Fruit fly (Drosophila melanogaster) whole organism, embryonic: Measurements from ENCODE around the gene isoQC.
A peak's percentile ranks its signal among the peaks of the same experiment; 100 is the strongest.

Experiments used
- Ada2b ChIP-seq: fragments of 200-800 bp; sonication (Bioruptor generic); IDR thresholded peaks from 2 replicates; pipeline ENCODE4 v1.3.6; 2022; ENCODE audit warnings: missing biosample characterization, missing genetic modification characterization
- Atf6 ChIP-seq: fragments of 200-800 bp; sonication (Bioruptor generic); IDR thresholded peaks from 2 replicates; pipeline ENCODE4 v1.3.6; 2022; ENCODE audit warnings: missing biosample characterization, missing genetic modification characterization
- Awh ChIP-seq: fragments of 200-800 bp; sonication (Bioruptor generic); IDR thresholded peaks from 2 replicates; pipeline ENCODE4, ENCODE4 v1.3.6; 2022; ENCODE audit warnings: missing biosample characterization, missing genetic modification characterization
- BtbVII ChIP-seq: fragments of 200-800 bp; sonication (Bioruptor generic); optimal IDR thresholded peaks from 3 replicates; lab custom pipeline; 2017; ENCODE audit warnings: missing biosample characterization, mild to moderate bottlenecking, missing genetic modification characterization
- CG10321 ChIP-seq: fragments of 200-800 bp; sonication (Bioruptor generic); IDR thresholded peaks from 2 replicates; pipeline ENCODE4 v1.3.6; 2022; ENCODE audit warnings: missing biosample characterization, missing genetic modification characterization
- CG11093 ChIP-seq: fragments of 200-800 bp; sonication (Bioruptor generic); IDR thresholded peaks from 3 replicates; pipeline ENCODE4 v1.3.6; 2022; ENCODE audit warnings: missing biosample characterization, missing genetic modification characterization
- CG11560 ChIP-seq: fragments of 200-800 bp; sonication (Bioruptor generic); IDR thresholded peaks from 3 replicates; pipeline ENCODE4 v1.3.6; 2022; ENCODE audit warnings: missing biosample characterization, missing genetic modification characterization
- CG11723 ChIP-seq: fragments of 200-800 bp; sonication (Bioruptor generic); optimal IDR thresholded peaks from 2 replicates; lab custom pipeline; 2017; ENCODE audit warnings: missing biosample characterization, mild to moderate bottlenecking, missing genetic modification characterization
- CG14014 ChIP-seq: fragments of 200-800 bp; sonication (Bioruptor generic); IDR thresholded peaks from 2 replicates; pipeline ENCODE4 v1.3.6; 2022; ENCODE audit warnings: missing biosample characterization, missing genetic modification characterization
- CG14667 ChIP-seq: fragments of 200-800 bp; sonication (Bioruptor generic); IDR thresholded peaks from 2 replicates; pipeline ENCODE4 v1.3.6; 2022; ENCODE audit warnings: missing biosample characterization, missing genetic modification characterization
- CG14860 ChIP-seq: fragments of 200-800 bp; sonication (Bioruptor generic); IDR thresholded peaks from 3 replicates; pipeline ENCODE4 v1.3.6; 2022; ENCODE audit warnings: missing biosample characterization, missing genetic modification characterization; ENCODE audit not compliant: partially characterized antibody
- CG17568 ChIP-seq: fragments of 200-800 bp; sonication (Bioruptor generic); optimal IDR thresholded peaks from 2 replicates; lab custom pipeline; 2018; ENCODE audit warnings: missing biosample characterization, mild to moderate bottlenecking, missing genetic modification characterization, moderate library complexity
- CG18011 ChIP-seq: fragments of 200-800 bp; sonication (Bioruptor generic); optimal IDR thresholded peaks from 2 replicates; lab custom pipeline; 2017; ENCODE audit warnings: missing biosample characterization, missing genetic modification characterization, mild to moderate bottlenecking, moderate library complexity, missing genotype
- CG1832 ChIP-seq: fragments of 200-800 bp; sonication (Bioruptor generic); optimal IDR thresholded peaks from 2 replicates; lab custom pipeline; 2017; ENCODE audit warnings: missing biosample characterization, mild to moderate bottlenecking, missing genetic modification characterization, inconsistent platforms
- CG18476 ChIP-seq: fragments of 200-800 bp; sonication (Bioruptor generic); optimal IDR thresholded peaks from 2 replicates; lab custom pipeline; 2016; ENCODE audit warnings: missing biosample characterization, mild to moderate bottlenecking, missing genetic modification characterization
- CG30020 ChIP-seq: fragments of 200-800 bp; optimal IDR thresholded peaks from 2 replicates; lab custom pipeline; 2019; ENCODE audit warnings: missing biosample characterization, mild to moderate bottlenecking, missing genetic modification characterization, moderate library complexity
- CG32772 ChIP-seq: fragments of 200-800 bp; sonication (Bioruptor generic); IDR thresholded peaks from 2 replicates; pipeline ENCODE4 v1.3.6; 2022; ENCODE audit warnings: missing biosample characterization, missing genetic modification characterization
- CG3838 ChIP-seq: fragments of 200-800 bp; sonication (Bioruptor generic); optimal IDR thresholded peaks from 3 replicates; lab custom pipeline; 2016; ENCODE audit warnings: missing biosample characterization, missing genetic modification characterization
- CG5180 ChIP-seq: fragments of 200-800 bp; sonication (Bioruptor generic); optimal IDR thresholded peaks from 3 replicates; lab custom pipeline; 2017; ENCODE audit warnings: missing biosample characterization, missing genetic modification characterization, mild to moderate bottlenecking, moderate library complexity, missing genetic modification reagents
- CG8765 ChIP-seq: fragments of 200-800 bp; sonication (Bioruptor generic); IDR thresholded peaks from 2 replicates; pipeline ENCODE4 v1.3.6; 2022; ENCODE audit warnings: missing biosample characterization, missing genetic modification characterization
- CkIIα-i1 ChIP-seq: fragments of 200-800 bp; sonication (Bioruptor generic); IDR thresholded peaks from 2 replicates; pipeline ENCODE4 v1.3.6; 2022; ENCODE audit warnings: missing biosample characterization, missing genetic modification characterization
- Dek ChIP-seq: fragments of 200-800 bp; sonication (Bioruptor generic); optimal IDR thresholded peaks from 3 replicates; lab custom pipeline; 2019; ENCODE audit warnings: missing biosample characterization, mild to moderate bottlenecking, missing genetic modification characterization, moderate library complexity
- Dip2 ChIP-seq: fragments of 200-800 bp; sonication (Bioruptor generic); IDR thresholded peaks from 2 replicates; pipeline ENCODE4 v1.3.6; 2022; ENCODE audit warnings: missing biosample characterization, missing genetic modification characterization
- Doc2 ChIP-seq: fragments of 200-800 bp; sonication (Bioruptor generic); IDR thresholded peaks from 2 replicates; pipeline ENCODE4 v1.3.6; 2022; ENCODE audit warnings: missing biosample characterization, missing genetic modification characterization
- H2.0 ChIP-seq: fragments of 200-800 bp; sonication (Bioruptor generic); IDR thresholded peaks from 2 replicates; pipeline ENCODE4 v1.3.6; 2022; ENCODE audit warnings: missing biosample characterization, missing genetic modification characterization
- Hmx ChIP-seq: fragments of 200-800 bp; sonication (Bioruptor generic); optimal IDR thresholded peaks from 2 replicates; lab custom pipeline; 2016; ENCODE audit warnings: missing biosample characterization, missing genetic modification characterization
- Lhr ChIP-seq: fragments of 200-800 bp; sonication (Bioruptor generic); optimal IDR thresholded peaks from 3 replicates; lab custom pipeline; 2017; ENCODE audit warnings: mild to moderate bottlenecking, missing biosample characterization, missing genetic modification reagents, missing genetic modification characterization
- Optix ChIP-seq: fragments of 200-800 bp; sonication (Bioruptor generic); IDR thresholded peaks from 3 replicates; pipeline ENCODE4 v1.3.6; 2022; ENCODE audit warnings: missing biosample characterization, missing genetic modification characterization
- Sox100B ChIP-seq: fragments of 200-800 bp; sonication (Bioruptor generic); optimal IDR thresholded peaks from 3 replicates; lab custom pipeline; 2018; ENCODE audit warnings: missing biosample characterization, mild to moderate bottlenecking, missing genetic modification characterization
- Sry-β ChIP-seq: fragments of 200-800 bp; sonication (Bioruptor generic); optimal IDR thresholded peaks from 2 replicates; lab custom pipeline; 2018; ENCODE audit warnings: missing biosample characterization, mild to moderate bottlenecking, missing genetic modification characterization, moderate library complexity
- Stat92E ChIP-seq, 3 experiments: fragments of >200 bp in 2 of 3; fragments of 200-800 bp in 1 of 3; sonication (Bioruptor generic) in 1 of 3; optimal IDR thresholded peaks; 2 replicates each; lab custom pipeline; 2017 to 2019; ENCODE audit warnings: missing biosample characterization in 3 of 3, missing genetic modification characterization in 3 of 3, mild to moderate bottlenecking in 1 of 3, moderate library complexity in 1 of 3
- YL-1 ChIP-seq: fragments of 200-800 bp; sonication (Bioruptor generic); optimal IDR thresholded peaks from 3 replicates; lab custom pipeline; 2017; ENCODE audit warnings: missing biosample characterization, mild to moderate bottlenecking, missing genetic modification characterization
- ap ChIP-seq: fragments of 200-800 bp; sonication (Bioruptor generic); IDR thresholded peaks from 2 replicates; pipeline ENCODE4 v1.3.6; 2022; ENCODE audit warnings: missing biosample characterization, missing genetic modification characterization
- ara ChIP-seq: fragments of 200-800 bp; sonication (Bioruptor generic); IDR thresholded peaks from 2 replicates; pipeline ENCODE4 v1.3.6; 2022; ENCODE audit warnings: missing biosample characterization, missing genetic modification characterization
- bigmax ChIP-seq: fragments of 200-800 bp; sonication (Bioruptor generic); optimal IDR thresholded peaks from 2 replicates; lab custom pipeline; 2018; ENCODE audit warnings: missing biosample characterization, mild to moderate bottlenecking, missing genetic modification characterization
- en ChIP-seq: fragments of 200-800 bp; sonication (Bioruptor generic); optimal IDR thresholded peaks from 2 replicates; lab custom pipeline; 2016; ENCODE audit warnings: missing biosample characterization, missing genetic modification characterization
- ewg ChIP-seq: fragments of 200-800 bp; sonication (Bioruptor generic); optimal IDR thresholded peaks from 3 replicates; lab custom pipeline; 2017; ENCODE audit warnings: mild to moderate bottlenecking, missing biosample characterization, missing genetic modification reagents, missing genetic modification characterization
- jing ChIP-seq: fragments of 200-800 bp; sonication (Bioruptor generic); optimal IDR thresholded peaks from 2 replicates; lab custom pipeline; 2018; ENCODE audit warnings: missing biosample characterization, mild to moderate bottlenecking, missing genetic modification characterization
- kah ChIP-seq: fragments of 200-800 bp; sonication (Bioruptor generic); optimal IDR thresholded peaks from 2 replicates; lab custom pipeline; 2018; ENCODE audit warnings: missing biosample characterization, mild to moderate bottlenecking, missing genetic modification characterization
- klu ChIP-seq: fragments of 200-800 bp; sonication (Bioruptor generic); IDR thresholded peaks from 2 replicates; pipeline ENCODE4 v1.3.6; 2022; ENCODE audit warnings: missing biosample characterization, missing genetic modification characterization
- org-1 ChIP-seq: fragments of 200-800 bp; sonication (Bioruptor generic); optimal IDR thresholded peaks from 2 replicates; lab custom pipeline; 2017; ENCODE audit warnings: missing biosample characterization, missing genetic modification characterization
- pfk ChIP-seq: fragments of 200-800 bp; sonication (Bioruptor generic); optimal IDR thresholded peaks from 2 replicates; lab custom pipeline; 2018; ENCODE audit warnings: missing biosample characterization, mild to moderate bottlenecking, missing genetic modification characterization, moderate library complexity
- row ChIP-seq: fragments of 200-800 bp; sonication (Bioruptor generic); IDR thresholded peaks from 3 replicates; pipeline ENCODE4 v1.3.6; 2022; ENCODE audit warnings: missing biosample characterization, missing genetic modification characterization
- salm ChIP-seq: fragments of 200-800 bp; sonication (Bioruptor generic); optimal IDR thresholded peaks from 2 replicates; lab custom pipeline; 2018; ENCODE audit warnings: missing biosample characterization, mild to moderate bottlenecking, missing genetic modification characterization
- schlank ChIP-seq: fragments of 200-800 bp; sonication (Bioruptor generic); optimal IDR thresholded peaks from 2 replicates; lab custom pipeline; 2018; ENCODE audit warnings: missing biosample characterization, mild to moderate bottlenecking, missing genetic modification characterization
- tgo ChIP-seq: fragments of 200-800 bp; sonication (Bioruptor generic); IDR thresholded peaks from 3 replicates; pipeline ENCODE4 v1.3.6; 2022; ENCODE audit warnings: missing biosample characterization, missing genetic modification characterization
- tll ChIP-seq, 2 experiments: fragments of 200-800 bp in 1 of 2; fragments of >200 bp in 1 of 2; sonication (Bioruptor generic) in 1 of 2; optimal IDR thresholded peaks; 2 replicates each; lab custom pipeline; 2017 to 2019; ENCODE audit warnings: missing biosample characterization in 2 of 2, missing genetic modification characterization in 2 of 2, mild to moderate bottlenecking in 1 of 2, moderate library complexity in 1 of 2
- zfh1 ChIP-seq: fragments of 200-800 bp; sonication (Bioruptor generic); IDR thresholded peaks from 3 replicates; pipeline ENCODE4 v1.3.6; 2022; ENCODE audit warnings: missing biosample characterization, missing genetic modification characterization
- zfh2 ChIP-seq: fragments of 200-800 bp; sonication (Bioruptor generic); optimal IDR thresholded peaks from 2 replicates; lab custom pipeline; 2016; ENCODE audit warnings: missing biosample characterization, missing genetic modification characterization

isoQC gene

dm6 chr3L:20517897-20518804 is 43.9 kb downstream of the isoQC start (continued):
- TF ChIP-seq Doc2 (GFP tag; lab: Robert Waterston, UW) (no peak), salm (tag; lab: Kevin White, UChicago) (no peak), CG11560 (tag; lab: Robert Waterston, UW) (no peak), Lhr (GFP tag; lab: Kevin White, UChicago) (no peak), CG14014 (GFP tag; lab: Robert Waterston, UW) (0 out of 2 replicates have a peak, but pooled peaks have one; percentile 49), CG8765 (GFP tag; lab: Robert Waterston, UW) (no peak), CG30020 (tag; lab: Kevin White, UChicago) (no peak), org-1 (no peak), Sry-β (GFP tag; lab: Kevin White, UChicago) (no peak), Sox100B (GFP tag; lab: Kevin White, UChicago) (peak; percentile 10), Dek (peak; percentile 42), CG14667 (GFP tag; lab: Robert Waterston, UW) (no peak), zfh2 (GFP tag; lab: Kevin White, UChicago) (peak; percentile 5), ap (GFP tag; lab: Robert Waterston, UW) (no peak), CG11723 (GFP tag; lab: Kevin White, UChicago) (no peak), CG1832 (GFP tag; lab: Kevin White, UChicago) (no peak), Atf6 (GFP tag; lab: Robert Waterston, UW) (no peak), tgo (GFP tag; lab: Robert Waterston, UW) (no peak), Ada2b (GFP tag; lab: Robert Waterston, UW) (peak; percentile 46; the same call in 1 of the 2 replicates), CG5180 (no peak), Awh (GFP tag; lab: Robert Waterston, UW) (no peak), CG18476 (GFP tag; lab: Kevin White, UChicago) (no peak), CG14860 (GFP tag; lab: Robert Waterston, UW) (no peak), klu (GFP tag; lab: Robert Waterston, UW) (no peak), en (no peak), tll (GFP tag; optimal IDR thresholded peaks at IDR 0.05; lab: Kevin White, UChicago) (no peak), ara (GFP tag; lab: Robert Waterston, UW) (0 out of 2 replicates have a peak, but pooled peaks have one; percentile 22), CkIIα-i1 (GFP tag; lab: Robert Waterston, UW) (no peak), Dip2 (GFP tag; lab: Robert Waterston, UW) (no peak), pfk (GFP tag; lab: Kevin White, UChicago) (no peak), BtbVII (GFP tag; lab: Kevin White, UChicago) (no peak), row (GFP tag; lab: Robert Waterston, UW) (peak; percentile 56), CG18011 (GFP tag; lab: Kevin White, UChicago) (no peak), kah (GFP tag; lab: Kevin White, UChicago) (no peak), schlank (tag; lab: Kevin White, UChicago) (no peak), Hmx (GFP tag; lab: Kevin White, UChicago) (no peak), ewg (GFP tag; lab: Kevin White, UChicago) (no peak), YL-1 (no peak), bigmax (GFP tag; lab: Kevin White, UChicago) (no peak), Stat92E (GFP tag; optimal IDR thresholded peaks at IDR 0.05; lab: Kevin White, UChicago) (no peak), H2.0 (no peak), CG11093 (GFP tag; lab: Robert Waterston, UW) (no peak), jing (no peak), CG3838 (GFP tag; lab: Kevin White, UChicago) (no peak), zfh1 (GFP tag; lab: Robert Waterston, UW) (peak; percentile 31; the same call in 1 of the 3 replicates), CG10321 (no peak), Optix (no peak), CG32772 (GFP tag; lab: Robert Waterston, UW) (no peak), CG17568 (GFP tag; lab: Kevin White, UChicago) (peak; percentile 4)
